Fruit fly (Drosophila melanogaster) S2 (cell line): ENCODE data around the gene Qsox4.

Experiments used
- CG8478 ChIP-seq: fragments of >200 bp; optimal IDR thresholded peaks from 2 replicates; lab custom pipeline; 2018
- CTCF ChIP-seq, 2 experiments: fragments of >200 bp; optimal IDR thresholded peaks; 2 replicates each; lab custom pipeline; 2018

- TF ChIP-seq CG8478 (lab: Kevin White, UChicago) (no peak), CTCF (optimal IDR thresholded peaks at IDR 0.05; lab: Kevin White, UChicago) (no peak)
These were observed 25.5 kb downstream of the Qsox4 start for dm6 chr3R:23728086-23728485.
